Worm (Caenorhabditis elegans) whole organism, L4/young adult: ENCODE data around the gene vab-7.

ENCODE experiments used
- W03F9.2 ChIP-seq: fragments of 150-350 bp; optimal IDR thresholded peaks from 2 replicates; lab custom pipeline; 2014; ENCODE audit warnings: missing biosample characterization, missing genetic modification characterization
- him-1 ChIP-seq: sonication (generic microtip); optimal IDR thresholded peaks from 2 replicates; lab custom pipeline; 2016; ENCODE audit warnings: missing genotype, missing genetic modification reagents, missing genetic modification characterization, missing compliant biosample characterization

ce11 chrIII:10969644-10970043 is 49.5 kb downstream of the vab-7 start, which contains the start of gene dhc-4:
- TF ChIP-seq W03F9.2 (tag; lab: Kevin White, UChicago), result no peak
- no peak for TF ChIP-seq him-1 (tag; lab: Kevin White, UChicago)
